Fruit fly (Drosophila melanogaster) whole organism, prepupa: ENCODE data around the gene CG3117.

ENCODE experiments used
- CG10631 ChIP-seq: fragments of 200-800 bp; sonication (Bioruptor generic); optimal IDR thresholded peaks from 2 replicates; lab custom pipeline; 2016; ENCODE audit warnings: missing biosample characterization, missing genetic modification characterization
- CG10669 ChIP-seq: fragments of 200-800 bp; sonication (Bioruptor generic); optimal IDR thresholded peaks from 3 replicates; lab custom pipeline; 2018; ENCODE audit warnings: missing biosample characterization, mild to moderate bottlenecking, missing genetic modification characterization, moderate library complexity
- CG15336 ChIP-seq: fragments of 200-800 bp; sonication (Bioruptor generic); IDR thresholded peaks from 2 replicates; pipeline ENCODE4 v1.3.6; 2022; ENCODE audit warnings: missing biosample characterization, missing genetic modification characterization
- CG3032 ChIP-seq: fragments of 200-800 bp; optimal IDR thresholded peaks from 2 replicates; lab custom pipeline; 2019; ENCODE audit warnings: missing biosample characterization, mild to moderate bottlenecking, missing genetic modification characterization, moderate library complexity
- CG31627 ChIP-seq: fragments of 200-800 bp; sonication (Bioruptor generic); optimal IDR thresholded peaks from 3 replicates; lab custom pipeline; 2016; ENCODE audit warnings: missing biosample characterization, missing genetic modification characterization
- CG32006 ChIP-seq: fragments of 200-800 bp; sonication (Bioruptor generic); optimal IDR thresholded peaks from 3 replicates; lab custom pipeline; 2017; ENCODE audit warnings: missing biosample characterization, mild to moderate bottlenecking, missing genetic modification characterization
- CG34406 ChIP-seq: fragments of 200-800 bp; sonication (Bioruptor generic); optimal IDR thresholded peaks from 3 replicates; lab custom pipeline; 2016; ENCODE audit warnings: missing biosample characterization, missing genetic modification characterization
- CG3919 ChIP-seq: fragments of 200-800 bp; sonication (Bioruptor generic); optimal IDR thresholded peaks from 3 replicates; lab custom pipeline; 2016; ENCODE audit warnings: missing biosample characterization, missing genetic modification characterization
- CG4318 ChIP-seq: fragments of 200-800 bp; sonication (Bioruptor generic); optimal IDR thresholded peaks from 3 replicates; lab custom pipeline; 2017; ENCODE audit warnings: missing biosample characterization, mild to moderate bottlenecking, missing genetic modification characterization
- CG6163 ChIP-seq: fragments of 200-800 bp; sonication (Bioruptor generic); IDR thresholded peaks from 3 replicates; pipeline ENCODE4 v1.3.6; 2022; ENCODE audit warnings: missing biosample characterization, missing genetic modification characterization
- CG6276 ChIP-seq: fragments of 200-800 bp; sonication (Bioruptor generic); optimal IDR thresholded peaks from 2 replicates; lab custom pipeline; 2017; ENCODE audit warnings: missing biosample characterization, mild to moderate bottlenecking, missing genetic modification characterization
- CG6792 ChIP-seq: fragments of 200-800 bp; sonication (Bioruptor generic); optimal IDR thresholded peaks from 3 replicates; lab custom pipeline; 2016; ENCODE audit warnings: missing biosample characterization, missing genetic modification characterization
- CG6854 ChIP-seq: fragments of 200-800 bp; sonication (Bioruptor generic); optimal IDR thresholded peaks from 2 replicates; lab custom pipeline; 2017; ENCODE audit warnings: missing biosample characterization, mild to moderate bottlenecking, missing genetic modification characterization
- CG8119 ChIP-seq: fragments of 200-800 bp; sonication (Bioruptor generic); IDR thresholded peaks from 3 replicates; pipeline ENCODE4 v1.3.6; 2022; ENCODE audit warnings: missing biosample characterization, missing genetic modification characterization
- CG8319 ChIP-seq: fragments of 200-800 bp; sonication (Bioruptor generic); optimal IDR thresholded peaks from 3 replicates; lab custom pipeline; 2016; ENCODE audit warnings: missing biosample characterization, missing genetic modification characterization
- CG9139 ChIP-seq: fragments of 200-800 bp; sonication (Bioruptor generic); optimal IDR thresholded peaks from 3 replicates; lab custom pipeline; 2017; ENCODE audit warnings: missing biosample characterization, mild to moderate bottlenecking, missing genetic modification characterization
- Eip78C ChIP-seq: fragments of 200-800 bp; sonication (Bioruptor generic); peaks from one replicate; lab custom pipeline; 2016; ENCODE audit warnings: missing biosample characterization, missing genetic modification characterization
- Ets96B ChIP-seq: fragments of 200-800 bp; optimal IDR thresholded peaks from 2 replicates; lab custom pipeline; 2019; ENCODE audit warnings: missing biosample characterization, mild to moderate bottlenecking, missing genetic modification characterization, moderate library complexity
- Gug ChIP-seq: fragments of 200-800 bp; sonication (Bioruptor generic); IDR thresholded peaks from 2 replicates; pipeline ENCODE4 v1.3.6; 2022; ENCODE audit warnings: missing biosample characterization, missing genetic modification characterization
- Hr39 ChIP-seq: fragments of 200-800 bp; sonication (Bioruptor generic); optimal IDR thresholded peaks from 2 replicates; lab custom pipeline; 2016; ENCODE audit warnings: missing biosample characterization, missing genetic modification characterization
- Hr4 ChIP-seq: fragments of 200-800 bp; sonication (Bioruptor generic); optimal IDR thresholded peaks from 3 replicates; lab custom pipeline; 2016; ENCODE audit warnings: missing biosample characterization, missing genetic modification characterization
- Lpt ChIP-seq: fragments of 200-800 bp; sonication (Bioruptor generic); optimal IDR thresholded peaks from 3 replicates; lab custom pipeline; 2016; ENCODE audit warnings: missing biosample characterization, missing genetic modification characterization
- Met ChIP-seq: fragments of 200-800 bp; sonication (Bioruptor generic); optimal IDR thresholded peaks from 3 replicates; lab custom pipeline; 2016; ENCODE audit warnings: missing biosample characterization, missing genetic modification characterization
- OdsH ChIP-seq: fragments of 200-800 bp; sonication (Bioruptor generic); optimal IDR thresholded peaks from 3 replicates; lab custom pipeline; 2016; ENCODE audit warnings: missing biosample characterization, missing genetic modification characterization
- Sox14 ChIP-seq: fragments of 200-800 bp; sonication (Bioruptor generic); optimal IDR thresholded peaks from 3 replicates; lab custom pipeline; 2016; ENCODE audit warnings: missing biosample characterization, missing genetic modification characterization
- achi ChIP-seq: fragments of 200-800 bp; sonication (Bioruptor generic); optimal IDR thresholded peaks from 3 replicates; lab custom pipeline; 2016; ENCODE audit warnings: missing biosample characterization, missing genetic modification characterization
- cyc ChIP-seq: fragments of 200-800 bp; sonication (Bioruptor generic); optimal IDR thresholded peaks from 3 replicates; lab custom pipeline; 2016; ENCODE audit warnings: missing biosample characterization, missing genetic modification characterization
- dsx ChIP-seq: fragments of 200-800 bp; optimal IDR thresholded peaks from 3 replicates; lab custom pipeline; 2019; ENCODE audit warnings: missing biosample characterization, mild to moderate bottlenecking, missing genetic modification characterization, moderate library complexity; ENCODE audit not compliant: poor library complexity, severe bottlenecking
- eg ChIP-seq: fragments of 200-800 bp; sonication (Bioruptor generic); IDR thresholded peaks from 3 replicates; pipeline ENCODE4 v1.3.6; 2022; ENCODE audit warnings: missing biosample characterization, missing genetic modification characterization
- esn ChIP-seq: fragments of 200-800 bp; sonication (Bioruptor generic); optimal IDR thresholded peaks from 2 replicates; lab custom pipeline; 2016; ENCODE audit warnings: missing biosample characterization, mild to moderate bottlenecking, missing genetic modification characterization, moderate library complexity
- fkh ChIP-seq: fragments of 200-800 bp; sonication (Bioruptor generic); optimal IDR thresholded peaks from 3 replicates; lab custom pipeline; 2017; ENCODE audit warnings: missing biosample characterization, mild to moderate bottlenecking, missing genetic modification characterization, moderate library complexity
- net ChIP-seq: fragments of 200-800 bp; sonication (Bioruptor generic); optimal IDR thresholded peaks from 3 replicates; lab custom pipeline; 2016; ENCODE audit warnings: missing biosample characterization, missing genetic modification characterization
- pdm3 ChIP-seq: fragments of 200-800 bp; sonication (Bioruptor generic); optimal IDR thresholded peaks from 3 replicates; lab custom pipeline; 2016; ENCODE audit warnings: missing biosample characterization, missing genetic modification characterization
- spab ChIP-seq: fragments of 200-800 bp; sonication (Bioruptor generic); optimal IDR thresholded peaks from 2 replicates; lab custom pipeline; 2017; ENCODE audit warnings: missing biosample characterization, mild to moderate bottlenecking, missing genetic modification characterization, missing genetic modification reagents
- svp ChIP-seq: fragments of 200-800 bp; sonication (Bioruptor generic); peaks from one replicate; lab custom pipeline; 2016; ENCODE audit warnings: missing biosample characterization, missing genetic modification characterization
- vri ChIP-seq: fragments of 200-800 bp; sonication (Bioruptor generic); optimal IDR thresholded peaks from 3 replicates; lab custom pipeline; 2016; ENCODE audit warnings: missing biosample characterization, mild to moderate bottlenecking, missing genetic modification characterization

The CG3117 gene

dm6 chr2L:2872309-2872932 is 25.4 kb upstream of the CG3117 start:
- TF ChIP-seq Hr4 (GFP tag; lab: Kevin White, UChicago), result no peak
- no peak for TF ChIP-seq CG6163 (GFP tag; lab: Robert Waterston, UW)
- no peak for TF ChIP-seq CG34406 (GFP tag; lab: Kevin White, UChicago)
- no peak for TF ChIP-seq cyc (GFP tag; lab: Kevin White, UChicago)
- no peak for TF ChIP-seq CG32006
- TF ChIP-seq pdm3 (GFP tag; lab: Kevin White, UChicago), result no peak
- TF ChIP-seq Gug, result no peak
- TF ChIP-seq CG4318 (GFP tag; lab: Kevin White, UChicago), result no peak
- no peak for TF ChIP-seq CG6792 (GFP tag; lab: Kevin White, UChicago)
- TF ChIP-seq eg, result peak; percentile 4; the same call in 1 of the 3 replicates
- TF ChIP-seq CG15336 (GFP tag; lab: Robert Waterston, UW), result no peak
- TF ChIP-seq OdsH (GFP tag; lab: Kevin White, UChicago), result no peak
- no peak for TF ChIP-seq Ets96B (tag; lab: Kevin White, UChicago)
- TF ChIP-seq CG8119 (GFP tag; lab: Robert Waterston, UW), result peak; percentile 33; the same call in 1 of the 3 replicates
- TF ChIP-seq net (GFP tag; lab: Kevin White, UChicago), result no peak
- no peak for TF ChIP-seq CG6854 (GFP tag; lab: Kevin White, UChicago)
- peak; percentile 19 for TF ChIP-seq CG6276 (GFP tag; lab: Kevin White, UChicago)
- TF ChIP-seq CG3919, result no peak
- no peak for TF ChIP-seq Hr39 (GFP tag; lab: Kevin White, UChicago)
- no peak for TF ChIP-seq CG31627 (GFP tag; lab: Kevin White, UChicago)
- no peak for TF ChIP-seq CG3032 (tag; lab: Kevin White, UChicago)
- peak; percentile 36 for TF ChIP-seq fkh (GFP tag; lab: Kevin White, UChicago)
- peak; percentile 27 for TF ChIP-seq svp
- no peak for TF ChIP-seq esn (GFP tag; lab: Kevin White, UChicago)
- TF ChIP-seq CG8319 (GFP tag; lab: Kevin White, UChicago), result no peak
- no peak for TF ChIP-seq spab (GFP tag; lab: Kevin White, UChicago)
- TF ChIP-seq Met, result no peak
- no peak for TF ChIP-seq Lpt
- TF ChIP-seq CG9139 (GFP tag; lab: Kevin White, UChicago), result no peak
- no peak for TF ChIP-seq CG10631 (GFP tag; lab: Kevin White, UChicago)
- no peak for TF ChIP-seq CG10669 (GFP tag; lab: Kevin White, UChicago)
- TF ChIP-seq achi, result no peak

- TF ChIP-seq dsx (GFP tag; lab: Kevin White, UChicago), result no peak
- TF ChIP-seq OdsH (GFP tag; lab: Kevin White, UChicago), result no peak
- TF ChIP-seq Eip78C (GFP tag; lab: Kevin White, UChicago), result peak; percentile 16
- no peak for TF ChIP-seq achi
- TF ChIP-seq, all 60 proteins: peak for 1
Measured at dm6 chr2L:2869008-2869702, 22.1 kb upstream of the CG3117 start, which contains the start of gene CG8813. CG8813 (plus strand) TSS chr2L:2869652.

- TF ChIP-seq Eip78C (GFP tag; lab: Kevin White, UChicago) (peak; percentile 42), vri (GFP tag; lab: Kevin White, UChicago) (peak; percentile 70), Sox14 (GFP tag; lab: Kevin White, UChicago) (no peak)
Measured at dm6 chr2L:2865560-2866309, 18.7 kb upstream of the CG3117 start.
